Worm (Caenorhabditis elegans) whole organism, young adult: ENCODE measurements around the gene Y38F1A.4.

ENCODE experiments used
- egrh-3 ChIP-seq: fragments of 200-800 bp; sonication (Bioruptor generic); IDR thresholded peaks from 2 replicates; pipeline ENCODE4 v1.3.6; 2022; ENCODE audit warnings: missing genetic modification reagents, missing genetic modification characterization, missing compliant biosample characterization
- lin-54 ChIP-seq: fragments of 200-800 bp; sonication (Bioruptor generic); optimal IDR thresholded peaks from 2 replicates; lab custom pipeline; 2018; ENCODE audit warnings: mild to moderate bottlenecking, missing genetic modification characterization, missing compliant biosample characterization
- lir-1 ChIP-seq: fragments of 200-800 bp; sonication (Bioruptor generic); conservative IDR thresholded peaks from 2 replicates; pipeline ENCODE4 v1.3.6; 2022; ENCODE audit warnings: missing genetic modification reagents, missing genetic modification characterization, missing compliant biosample characterization
- nhr-179 ChIP-seq: sonication (generic microtip); optimal IDR thresholded peaks from 2 replicates; lab custom pipeline; 2016; ENCODE audit warnings: mild to moderate bottlenecking, missing genetic modification characterization, missing compliant biosample characterization
- sea-2 ChIP-seq: fragments of 200-800 bp; sonication (Bioruptor generic); IDR thresholded peaks from 2 replicates; pipeline ENCODE4 v1.3.6; 2022; ENCODE audit warnings: missing genetic modification characterization, missing compliant biosample characterization

- TF ChIP-seq sea-2 (GFP tag; lab: Robert Waterston, UW) (no peak), lir-1 (GFP tag; lab: Robert Waterston, UW) (no peak), nhr-179 (no peak), egrh-3 (no peak), lin-54 (GFP tag; lab: Kevin White, UChicago) (no peak)
Observed at ce11 chrII:12930138-12930537, 39.4 kb downstream of the Y38F1A.4 start.
